Worm (Caenorhabditis elegans): ENCODE results near the gene fkb-1.
A peak's percentile ranks its signal among the peaks of the same experiment; 100 is the strongest.

Gene fkb-1

DNA sequence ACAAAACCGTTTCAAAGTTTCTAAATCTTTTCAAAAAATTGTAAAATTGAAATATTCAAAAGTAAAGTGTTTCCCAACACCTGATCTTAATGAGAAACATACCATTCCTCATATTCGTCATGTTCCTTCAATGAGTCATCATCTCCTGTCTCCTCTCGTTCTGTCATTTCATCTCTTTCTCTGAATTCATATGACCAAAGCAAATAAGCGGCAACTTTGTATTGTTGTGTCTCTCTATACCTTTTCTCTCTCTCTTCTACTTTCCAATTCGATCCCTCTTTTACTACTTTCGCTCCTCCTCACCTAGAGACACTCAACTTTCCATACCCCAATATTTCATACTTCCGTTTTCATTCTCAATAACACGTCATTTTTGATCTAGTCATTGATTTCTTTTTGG is 28.1 kb upstream of the fkb-1 start:
- TF ChIP-seq K02D7.2 (tag; optimal IDR thresholded peaks at IDR 0.05): no peak
- TF ChIP-seq hlh-13 (GFP tag; optimal IDR thresholded peaks at IDR 0.05): no peak
- TF ChIP-seq ceh-14 (tag; optimal IDR thresholded peaks at IDR 0.05): no peak
- no peak for TF ChIP-seq ceh-18 (tag; optimal IDR thresholded peaks at IDR 0.05)
- no peak for TF ChIP-seq fkh-6 (tag; optimal IDR thresholded peaks at IDR 0.05)
- TF ChIP-seq eyg-1 (tag; optimal IDR thresholded peaks at IDR 0.05): no peak
- peak; percentile 20 for TF ChIP-seq hlh-30 (tag; optimal IDR thresholded peaks at IDR 0.05; ENCODE audit: insufficient read depth)
- TF ChIP-seq ceh-45 (GFP tag; IDR thresholded peaks at IDR 0.05): no peak
- TF ChIP-seq unc-55 (GFP tag; optimal IDR thresholded peaks at IDR 0.05): no peak

DNA sequence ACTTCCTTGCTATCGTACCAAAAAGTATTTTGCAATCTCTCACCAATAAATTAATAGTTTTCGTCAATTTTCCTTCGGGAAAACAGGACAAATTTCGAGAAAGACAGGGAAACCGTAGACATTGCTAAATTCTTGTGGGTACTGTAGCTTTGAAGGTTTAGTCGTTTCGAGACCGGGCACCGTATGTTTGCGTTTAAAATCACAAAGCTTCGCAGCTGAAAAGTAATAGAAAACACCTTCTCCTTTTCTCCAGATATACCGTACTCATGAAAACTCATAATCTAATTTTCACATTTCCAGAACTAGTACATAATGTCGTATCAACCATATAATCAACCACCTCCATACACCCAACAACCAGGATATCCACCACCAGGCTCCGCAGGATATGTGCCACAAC is 27.4 kb upstream of the fkb-1 start, which contains the start of gene F13H10.6:
F13H10.6 (plus strand) TSS at position 301 of the 400 bp plus-strand sequence.
- TF ChIP-seq ceh-22 (tag; optimal IDR thresholded peaks at IDR 0.05) (no peak), unc-55 (GFP tag; optimal IDR thresholded peaks at IDR 0.05) (no peak), ceh-2 (tag; optimal IDR thresholded peaks at IDR 0.05) (no peak), nhr-11 (tag; optimal IDR thresholded peaks at IDR 0.05) (no peak), ama-1 (optimal IDR thresholded peaks at IDR 0.05) (no peak), pat-9 (tag; optimal IDR thresholded peaks at IDR 0.05) (no peak), pag-3 (tag; optimal IDR thresholded peaks at IDR 0.05; ENCODE audit: borderline replicate concordance) (no peak), rnt-1 (tag; optimal IDR thresholded peaks at IDR 0.05) (no peak), ttx-3 (tag; optimal IDR thresholded peaks at IDR 0.05) (no peak), tbx-7 (tag; optimal IDR thresholded peaks at IDR 0.05) (no peak), hlh-15 (tag; optimal IDR thresholded peaks at IDR 0.05) (no peak), ahr-1 (tag; optimal IDR thresholded peaks at IDR 0.05) (no peak), hlh-30 (tag; optimal IDR thresholded peaks at IDR 0.05; ENCODE audit: insufficient read depth) (no peak), lin-11 (tag; optimal IDR thresholded peaks at IDR 0.05) (no peak), eyg-1 (tag; optimal IDR thresholded peaks at IDR 0.05) (no peak), nfya-1 (tag; optimal IDR thresholded peaks at IDR 0.05) (no peak)

ce11 chrIV:11009928-11010327 is 26.5 kb upstream of the fkb-1 start:
- TF ChIP-seq ahr-1 (tag; optimal IDR thresholded peaks at IDR 0.05) (no peak), madf-2 (tag; optimal IDR thresholded peaks at IDR 0.05) (no peak), ttx-3 (tag; optimal IDR thresholded peaks at IDR 0.05) (no peak), lin-11 (tag; optimal IDR thresholded peaks at IDR 0.05) (no peak), T23F11.4 (GFP tag; optimal IDR thresholded peaks at IDR 0.05) (no peak), elt-4 (tag; optimal IDR thresholded peaks at IDR 0.05) (no peak), hlh-8 (tag; optimal IDR thresholded peaks at IDR 0.05) (no peak)

DNA sequence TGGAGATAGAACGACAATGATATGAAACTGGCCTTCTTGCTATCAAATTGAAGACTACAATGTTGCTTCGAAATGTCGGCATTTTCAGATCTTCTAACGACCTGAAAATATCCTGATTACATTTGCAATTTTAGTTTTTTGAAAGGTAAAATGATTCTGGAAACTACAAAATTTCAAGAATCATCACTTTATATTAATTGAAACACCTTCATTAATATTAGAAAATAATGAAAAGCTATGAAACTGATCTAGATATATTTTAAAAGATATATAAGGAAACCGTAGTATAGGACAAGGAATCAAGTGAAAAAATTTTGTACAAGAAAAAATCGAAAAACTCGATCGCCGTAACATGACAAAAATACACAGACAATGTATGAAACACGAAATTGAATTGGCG is 24.5 kb upstream of the fkb-1 start, which contains the start of gene ndx-9:
ndx-9 (minus strand) TSS at position 101 of the 400 bp plus-strand sequence.
- TF ChIP-seq ets-4 (tag; optimal IDR thresholded peaks at IDR 0.05) (no peak), ceh-9 (tag; optimal IDR thresholded peaks at IDR 0.05) (no peak), tbx-2 (tag; optimal IDR thresholded peaks at IDR 0.05) (no peak), madf-2 (tag; optimal IDR thresholded peaks at IDR 0.05) (no peak), C38D4.7 (GFP tag; optimal IDR thresholded peaks at IDR 0.05) (no peak), hlh-15 (tag; optimal IDR thresholded peaks at IDR 0.05) (no peak), eyg-1 (tag; optimal IDR thresholded peaks at IDR 0.05) (no peak), sox-4 (tag; optimal IDR thresholded peaks at IDR 0.05) (no peak), pha-4 (tag; optimal IDR thresholded peaks at IDR 0.05) (no peak), ceh-14 (tag; optimal IDR thresholded peaks at IDR 0.05) (no peak), gmeb-2 (tag; optimal IDR thresholded peaks at IDR 0.05) (no peak), ceh-30 (tag; optimal IDR thresholded peaks at IDR 0.05) (no peak)

- TF ChIP-seq ets-4 (tag; optimal IDR thresholded peaks at IDR 0.05) (no peak), elt-2 (tag; optimal IDR thresholded peaks at IDR 0.05) (peak; percentile 25), C38D4.7 (GFP tag; optimal IDR thresholded peaks at IDR 0.05) (no peak), dmd-4 (tag; optimal IDR thresholded peaks at IDR 0.05; ENCODE audit: borderline replicate concordance) (no peak), nhr-232 (tag; optimal IDR thresholded peaks at IDR 0.05) (no peak), pros-1 (tag; optimal IDR thresholded peaks at IDR 0.05) (no peak)
Observed at ce11 chrIV:11015881-11016280, 20.5 kb upstream of the fkb-1 start, which contains the start of gene F13H10.3. Gene F13H10.3, minus strand, starts transcription at chrIV:11015953.

Measured in whole organism, late embryonic.